Worm (Caenorhabditis elegans): ENCODE results near the gene M03D4.4.

M03D4.4 gene

DNA sequence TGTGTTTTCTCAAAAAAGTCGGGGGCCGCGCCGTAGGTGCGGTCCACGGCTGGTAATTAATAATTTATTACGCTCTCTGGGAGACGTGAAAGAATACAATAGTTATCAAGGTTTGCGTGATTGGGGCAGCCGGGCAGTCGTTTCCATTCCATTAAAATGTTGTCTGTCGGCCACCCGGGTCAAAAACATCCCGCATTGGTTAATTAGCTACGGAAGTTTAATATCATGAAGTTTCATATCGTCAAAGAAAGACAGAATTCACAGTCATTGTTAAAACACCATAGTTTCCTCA is 32.8 kb downstream of the M03D4.4 start:
- no peak for TF ChIP-seq T22C8.4 (GFP tag; IDR thresholded peaks at IDR 0.05)
- TF ChIP-seq med-1 (GFP tag; optimal IDR thresholded peaks at IDR 0.05; ENCODE audit: insufficient read depth) = no peak
- no peak for TF ChIP-seq ref-1 (GFP tag; conservative IDR thresholded peaks at IDR 0.05)
- TF ChIP-seq ztf-29 (GFP tag; IDR thresholded peaks at IDR 0.05) = no peak
- no peak for TF ChIP-seq tab-1 (GFP tag; IDR thresholded peaks at IDR 0.05)
- TF ChIP-seq klf-2 (GFP tag; conservative IDR thresholded peaks at IDR 0.05) = no peak
- TF ChIP-seq flt-1 (GFP tag; IDR thresholded peaks at IDR 0.05) = no peak
- TF ChIP-seq ztf-23 (GFP tag; IDR thresholded peaks at IDR 0.05) = no peak
- no peak for TF ChIP-seq cog-1 (tag; optimal IDR thresholded peaks at IDR 0.05)

DNA sequence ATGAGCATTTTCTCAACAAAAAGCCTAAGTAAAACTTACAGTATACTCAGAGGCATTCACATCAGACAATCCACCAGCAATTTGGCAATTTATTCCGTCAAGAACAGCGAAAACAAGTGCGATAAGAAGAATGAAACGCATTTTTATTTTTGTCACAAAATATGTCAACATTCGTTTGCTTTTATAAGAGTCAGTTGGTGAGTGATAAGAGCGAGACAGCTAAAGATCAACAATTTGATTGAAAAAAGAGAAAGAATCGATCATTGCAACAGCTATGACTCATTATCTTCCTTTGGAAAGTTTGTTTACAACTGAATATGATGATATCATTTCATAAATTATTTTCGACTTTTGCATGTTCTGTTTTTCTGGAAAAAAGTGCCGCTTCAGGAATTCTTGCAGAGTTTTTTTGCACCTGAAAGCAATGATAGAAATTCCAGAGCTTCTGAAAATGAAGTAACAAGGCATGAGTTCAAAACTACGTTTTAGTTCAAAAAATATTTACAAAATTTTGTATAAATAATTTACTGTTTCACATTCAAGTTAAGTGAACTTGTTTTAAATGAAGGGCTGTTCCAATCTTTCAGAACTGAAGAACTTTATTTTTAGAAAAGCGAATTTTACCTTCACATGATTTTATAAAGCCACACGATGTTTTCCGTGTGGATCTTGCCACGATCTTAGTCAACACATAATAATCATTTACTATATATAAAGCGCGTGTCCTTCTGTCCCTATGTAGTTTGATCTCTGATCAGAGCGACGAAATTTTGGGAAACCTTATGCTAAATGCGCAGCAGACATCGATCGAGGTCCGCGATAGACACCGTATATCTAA is 33.4 kb downstream of the M03D4.4 start, which contains the start of gene cpi-1:
Gene cpi-1 (minus strand): TSS at position 204 of the 838 bp plus-strand sequence.
- TF ChIP-seq klf-2 (GFP tag; conservative IDR thresholded peaks at IDR 0.05) = no peak

DNA sequence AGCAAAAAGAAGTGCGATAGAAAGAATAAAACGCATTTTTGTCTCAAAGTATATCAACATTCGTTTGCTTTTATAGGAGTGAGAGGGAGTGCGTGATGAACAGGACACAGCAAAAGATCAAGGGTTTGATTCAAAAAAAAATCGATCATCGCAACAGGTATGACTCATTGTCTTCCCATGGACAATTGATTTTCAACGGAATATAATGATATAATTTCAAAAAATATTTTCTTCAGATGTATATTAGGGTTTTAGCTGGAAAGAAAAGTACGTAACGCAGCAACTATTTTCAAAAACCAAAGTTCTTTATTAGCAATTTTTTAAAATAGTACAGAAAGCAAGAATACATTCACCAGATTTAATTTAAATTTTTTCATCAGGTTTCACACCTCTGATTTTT is 34.8 kb downstream of the M03D4.4 start, which contains the start of gene K08B4.7:
Gene K08B4.7 (minus strand): TSS at position 101 of the 400 bp plus-strand sequence.
- TF ChIP-seq med-1 (GFP tag; optimal IDR thresholded peaks at IDR 0.05; ENCODE audit: insufficient read depth) (no peak), tab-1 (GFP tag; IDR thresholded peaks at IDR 0.05) (no peak), ztf-29 (GFP tag; IDR thresholded peaks at IDR 0.05) (no peak), T22C8.4 (GFP tag; IDR thresholded peaks at IDR 0.05) (no peak), flt-1 (GFP tag; IDR thresholded peaks at IDR 0.05) (no peak), cog-1 (tag; optimal IDR thresholded peaks at IDR 0.05) (no peak), klf-2 (GFP tag; conservative IDR thresholded peaks at IDR 0.05) (no peak), ztf-23 (GFP tag; IDR thresholded peaks at IDR 0.05) (no peak), ref-1 (GFP tag; conservative IDR thresholded peaks at IDR 0.05) (no peak)

DNA sequence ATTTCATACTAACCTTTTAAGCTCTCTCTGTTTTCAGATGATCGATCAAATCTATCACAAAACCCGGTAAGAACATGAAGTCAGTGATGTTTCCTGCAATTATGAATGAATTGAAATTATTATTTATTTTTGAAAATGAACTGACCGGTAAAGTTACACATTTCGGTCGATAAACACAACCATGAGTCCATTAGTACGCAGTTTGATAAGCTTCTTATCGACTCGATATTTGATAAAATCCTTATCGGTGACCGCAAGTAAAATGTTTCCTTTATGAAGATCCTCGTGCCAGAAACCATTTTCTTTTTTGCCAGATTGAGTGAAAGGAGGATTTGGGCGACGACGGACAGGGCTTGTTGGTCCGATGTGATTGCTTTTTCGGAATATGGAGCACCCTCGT is 40.6 kb downstream of the M03D4.4 start:
- TF ChIP-seq ztf-23 (GFP tag; IDR thresholded peaks at IDR 0.05) = no peak
- TF ChIP-seq med-1 (GFP tag; optimal IDR thresholded peaks at IDR 0.05; ENCODE audit: insufficient read depth) = no peak
- TF ChIP-seq tab-1 (GFP tag; IDR thresholded peaks at IDR 0.05) = no peak
- no peak for TF ChIP-seq klf-2 (GFP tag; conservative IDR thresholded peaks at IDR 0.05)
- no peak for TF ChIP-seq ztf-29 (GFP tag; IDR thresholded peaks at IDR 0.05)
- TF ChIP-seq cog-1 (tag; optimal IDR thresholded peaks at IDR 0.05) = no peak
- TF ChIP-seq ref-1 (GFP tag; conservative IDR thresholded peaks at IDR 0.05) = no peak
- TF ChIP-seq flt-1 (GFP tag; IDR thresholded peaks at IDR 0.05) = no peak
- TF ChIP-seq T22C8.4 (GFP tag; IDR thresholded peaks at IDR 0.05) = no peak

DNA sequence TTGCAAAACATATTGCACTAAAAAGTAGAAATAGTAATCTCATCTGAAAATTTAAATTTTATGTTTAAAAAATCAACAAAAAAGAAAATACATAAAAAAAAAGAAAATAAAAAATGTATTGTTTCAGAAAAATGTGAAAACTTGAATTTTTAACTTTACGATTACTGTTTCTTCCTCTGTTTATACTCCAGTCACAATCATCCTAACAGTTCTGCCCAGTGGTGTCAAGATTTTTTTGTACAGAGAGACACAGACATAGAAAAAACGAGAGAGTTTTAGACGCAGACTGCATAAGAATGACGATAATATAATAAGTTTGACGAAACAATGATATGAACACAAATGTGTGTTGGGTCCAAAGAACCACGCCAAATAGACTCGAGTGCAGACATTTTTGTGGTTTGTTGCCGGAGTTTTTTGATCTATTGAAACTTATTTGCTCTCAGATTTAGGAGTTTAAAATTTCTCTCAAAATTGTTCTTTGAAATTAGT is 43.5 kb downstream of the M03D4.4 start, which contains the start of gene ugt-20:
Gene ugt-20 (minus strand): TSS at position 51 of the 492 bp plus-strand sequence.
- TF ChIP-seq ztf-23 (GFP tag; IDR thresholded peaks at IDR 0.05) = no peak
- no peak for TF ChIP-seq ref-1 (GFP tag; conservative IDR thresholded peaks at IDR 0.05)
- TF ChIP-seq ztf-29 (GFP tag; IDR thresholded peaks at IDR 0.05) = no peak
- no peak for TF ChIP-seq T22C8.4 (GFP tag; IDR thresholded peaks at IDR 0.05)
- no peak for TF ChIP-seq flt-1 (GFP tag; IDR thresholded peaks at IDR 0.05)
- TF ChIP-seq klf-2 (GFP tag; conservative IDR thresholded peaks at IDR 0.05) = no peak
- no peak for TF ChIP-seq cog-1 (tag; optimal IDR thresholded peaks at IDR 0.05)
- no peak for TF ChIP-seq tab-1 (GFP tag; IDR thresholded peaks at IDR 0.05)
- TF ChIP-seq med-1 (GFP tag; optimal IDR thresholded peaks at IDR 0.05; ENCODE audit: insufficient read depth) = no peak

ce11 chrIV:6079925-6080324 is 47.2 kb downstream of the M03D4.4 start, which contains the start of gene ugt-19:
TSS of gene ugt-19 (minus strand) at chrIV:6079952.
- TF ChIP-seq klf-2 (GFP tag; conservative IDR thresholded peaks at IDR 0.05) (no peak), T22C8.4 (GFP tag; IDR thresholded peaks at IDR 0.05) (no peak), ref-1 (GFP tag; conservative IDR thresholded peaks at IDR 0.05) (no peak), tab-1 (GFP tag; IDR thresholded peaks at IDR 0.05) (no peak), ztf-29 (GFP tag; IDR thresholded peaks at IDR 0.05) (no peak), ztf-23 (GFP tag; IDR thresholded peaks at IDR 0.05) (no peak), flt-1 (GFP tag; IDR thresholded peaks at IDR 0.05) (no peak), cog-1 (tag; optimal IDR thresholded peaks at IDR 0.05) (no peak), med-1 (GFP tag; optimal IDR thresholded peaks at IDR 0.05; ENCODE audit: insufficient read depth) (no peak)

DNA sequence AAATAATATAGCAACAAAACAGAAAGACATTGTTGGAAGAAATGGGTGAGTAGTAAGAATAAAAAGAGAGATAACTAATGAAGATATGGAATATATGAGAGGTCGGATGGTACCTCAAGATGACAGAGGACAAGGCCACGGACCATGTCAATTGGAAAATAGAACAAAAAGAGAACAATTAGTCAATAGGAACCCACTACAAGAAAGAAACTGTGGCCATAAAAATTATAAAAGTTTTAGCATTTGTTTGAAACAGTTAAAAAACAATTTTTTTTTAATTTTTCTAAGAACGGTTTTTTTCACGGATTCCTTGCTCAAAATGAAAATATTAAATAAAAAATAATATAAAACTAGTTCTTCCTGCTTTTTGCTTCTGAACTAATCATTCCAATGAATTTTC is 51.0 kb downstream of the M03D4.4 start, which contains the start of gene cpg-20:
Gene cpg-20 (minus strand): TSS at position 101 of the 400 bp plus-strand sequence.
- TF ChIP-seq ref-1 (GFP tag; conservative IDR thresholded peaks at IDR 0.05) = no peak
- TF ChIP-seq ztf-29 (GFP tag; IDR thresholded peaks at IDR 0.05) = no peak
- TF ChIP-seq T22C8.4 (GFP tag; IDR thresholded peaks at IDR 0.05) = no peak
- TF ChIP-seq cog-1 (tag; optimal IDR thresholded peaks at IDR 0.05) = no peak
- TF ChIP-seq tab-1 (GFP tag; IDR thresholded peaks at IDR 0.05) = no peak
- TF ChIP-seq flt-1 (GFP tag; IDR thresholded peaks at IDR 0.05) = no peak
- TF ChIP-seq klf-2 (GFP tag; conservative IDR thresholded peaks at IDR 0.05) = no peak

All from whole organism, midembryonic.